Worm (Caenorhabditis elegans) whole organism, L3 larva: ENCODE results near the gene C27H5.12.

Experiments used
- R02D3.7 ChIP-seq: fragments of 150-350 bp; optimal IDR thresholded peaks from 2 replicates; lab custom pipeline; 2014; ENCODE audit warnings: missing biosample characterization, missing genetic modification characterization
- aly-2 ChIP-seq: fragments of 150-350 bp; optimal IDR thresholded peaks from 2 replicates; lab custom pipeline; 2014; ENCODE audit warnings: missing biosample characterization, missing genetic modification characterization
- ama-1 ChIP-seq: fragments of 150-350 bp; optimal IDR thresholded peaks from 2 replicates; lab custom pipeline; 2018
- elt-2 ChIP-seq: sonication (generic microtip); optimal IDR thresholded peaks from 2 replicates; lab custom pipeline; 2016; ENCODE audit warnings: missing genetic modification reagents, mild to moderate bottlenecking, missing genetic modification characterization, missing compliant biosample characterization
- fkh-2 ChIP-seq: fragments of 150-350 bp; optimal IDR thresholded peaks from 2 replicates; lab custom pipeline; 2014; ENCODE audit warnings: missing biosample characterization, missing genetic modification reagents, missing genetic modification characterization
- mdl-1 ChIP-seq: fragments of 150-350 bp; optimal IDR thresholded peaks from 2 replicates; lab custom pipeline; 2014; ENCODE audit warnings: missing biosample characterization, missing genetic modification characterization
- nhr-11 ChIP-seq: fragments of 150-350 bp; optimal IDR thresholded peaks from 2 replicates; lab custom pipeline; 2014; ENCODE audit warnings: missing biosample characterization, missing genetic modification characterization
- nhr-23 ChIP-seq: fragments of 150-350 bp; optimal IDR thresholded peaks from 2 replicates; lab custom pipeline; 2014; ENCODE audit warnings: missing biosample characterization, missing genetic modification reagents, missing genetic modification characterization
- nhr-77 ChIP-seq: fragments of 150-350 bp; optimal IDR thresholded peaks from 2 replicates; lab custom pipeline; 2014; ENCODE audit warnings: missing biosample characterization, missing genetic modification characterization
- snpc-4 ChIP-seq: fragments of 150-350 bp; optimal IDR thresholded peaks from 2 replicates; lab custom pipeline; 2014; ENCODE audit warnings: missing biosample characterization, missing genetic modification characterization
- zag-1 ChIP-seq: fragments of 150-350 bp; optimal IDR thresholded peaks from 2 replicates; lab custom pipeline; 2014; ENCODE audit warnings: missing biosample characterization, missing genetic modification characterization

- TF ChIP-seq elt-2 (tag; lab: Kevin White, UChicago): peak; percentile 41
- no peak for TF ChIP-seq nhr-77 (tag; lab: Kevin White, UChicago)
- no peak for TF ChIP-seq zag-1 (tag; lab: Kevin White, UChicago)
- TF ChIP-seq mdl-1 (tag; lab: Kevin White, UChicago): no peak
- no peak for TF ChIP-seq aly-2 (tag; lab: Kevin White, UChicago)
- TF ChIP-seq nhr-11 (tag; lab: Kevin White, UChicago): no peak
- TF ChIP-seq fkh-2 (tag; lab: Kevin White, UChicago): no peak
- no peak for TF ChIP-seq ama-1 (lab: Kevin White, UChicago)
- TF ChIP-seq snpc-4: peak; percentile 99
- TF ChIP-seq R02D3.7 (tag; lab: Kevin White, UChicago): peak; percentile 56
- peak; percentile 34 for TF ChIP-seq nhr-23
Measured at ce11 chrII:7200051-7200599, 38.7 kb upstream of the C27H5.12 start, which contains the start of gene pcrg-1.
